Fruit fly (Drosophila melanogaster) whole organism, embryonic: Measurements from ENCODE around the gene CG14212.

ENCODE experiments used
- Abd-B ChIP-seq: fragments of 200-800 bp; sonication (Bioruptor generic); optimal IDR thresholded peaks from 2 replicates; lab custom pipeline; 2018; ENCODE audit warnings: missing biosample characterization, mild to moderate bottlenecking, missing genetic modification characterization, moderate library complexity
- Atf-2 ChIP-seq: fragments of 200-800 bp; sonication (Bioruptor generic); optimal IDR thresholded peaks from 2 replicates; lab custom pipeline; 2016; ENCODE audit warnings: missing biosample characterization, missing genetic modification characterization
- C15 ChIP-seq: fragments of 200-800 bp; sonication (Bioruptor generic); IDR thresholded peaks from 3 replicates; pipeline ENCODE4 v1.3.6; 2022; ENCODE audit warnings: missing biosample characterization, missing genetic modification characterization
- CG10321 ChIP-seq: fragments of 200-800 bp; sonication (Bioruptor generic); IDR thresholded peaks from 2 replicates; pipeline ENCODE4 v1.3.6; 2022; ENCODE audit warnings: missing biosample characterization, missing genetic modification characterization
- CG10654 ChIP-seq: fragments of 200-800 bp; sonication (Bioruptor generic); optimal IDR thresholded peaks from 2 replicates; lab custom pipeline; 2016; ENCODE audit warnings: missing biosample characterization, missing genetic modification characterization
- CG11085 ChIP-seq: fragments of 200-800 bp; sonication (Bioruptor generic); IDR thresholded peaks from 2 replicates; pipeline ENCODE4 v1.3.6; 2022; ENCODE audit warnings: missing biosample characterization, missing genetic modification characterization
- CG13287 ChIP-seq: fragments of 200-800 bp; sonication (Bioruptor generic); IDR thresholded peaks from 2 replicates; pipeline ENCODE4 v1.3.6; 2022; ENCODE audit warnings: missing biosample characterization, missing genetic modification characterization; ENCODE audit not compliant: partially characterized antibody
- CG13894 ChIP-seq: fragments of 200-800 bp; sonication (Bioruptor generic); optimal IDR thresholded peaks from 3 replicates; lab custom pipeline; 2018; ENCODE audit warnings: missing biosample characterization, mild to moderate bottlenecking, missing genetic modification characterization, moderate library complexity
- CG14667 ChIP-seq: fragments of 200-800 bp; sonication (Bioruptor generic); IDR thresholded peaks from 2 replicates; pipeline ENCODE4 v1.3.6; 2022; ENCODE audit warnings: missing biosample characterization, missing genetic modification characterization
- CG15011 ChIP-seq: fragments of 200-800 bp; sonication (Bioruptor generic); optimal IDR thresholded peaks from 3 replicates; lab custom pipeline; 2018; ENCODE audit warnings: missing biosample characterization, mild to moderate bottlenecking, missing genetic modification characterization
- CG15269 ChIP-seq: fragments of 200-800 bp; sonication (Bioruptor generic); optimal IDR thresholded peaks from 2 replicates; lab custom pipeline; 2018; ENCODE audit warnings: missing biosample characterization, mild to moderate bottlenecking, missing genetic modification characterization, moderate library complexity
- CG16863 ChIP-seq: fragments of 200-800 bp; sonication (Bioruptor generic); optimal IDR thresholded peaks from 3 replicates; lab custom pipeline; 2016; ENCODE audit warnings: missing biosample characterization, missing genetic modification characterization
- CG17802 ChIP-seq: fragments of 200-800 bp; sonication (Bioruptor generic); optimal IDR thresholded peaks from 2 replicates; lab custom pipeline; 2018; ENCODE audit warnings: missing biosample characterization, mild to moderate bottlenecking, missing genetic modification characterization, moderate library complexity
- CG31224 ChIP-seq: fragments of 200-800 bp; sonication (Bioruptor generic); IDR thresholded peaks from 2 replicates; pipeline ENCODE4 v1.3.6; 2022; ENCODE audit warnings: missing biosample characterization, missing genetic modification characterization
- CG32532 ChIP-seq: fragments of 200-800 bp; sonication (Bioruptor generic); IDR thresholded peaks from 2 replicates; pipeline ENCODE4 v1.3.6; 2022; ENCODE audit warnings: missing biosample characterization, missing genetic modification characterization
- CG32772 ChIP-seq: fragments of 200-800 bp; sonication (Bioruptor generic); IDR thresholded peaks from 2 replicates; pipeline ENCODE4 v1.3.6; 2022; ENCODE audit warnings: missing biosample characterization, missing genetic modification characterization
- CG4360 ChIP-seq: fragments of 200-800 bp; sonication (Bioruptor generic); IDR thresholded peaks from 2 replicates; pipeline ENCODE4 v1.3.6; 2022; ENCODE audit warnings: missing biosample characterization, missing genetic modification characterization
- CG43689 ChIP-seq: fragments of 200-800 bp; sonication (Bioruptor generic); IDR thresholded peaks from 2 replicates; pipeline ENCODE4 v1.3.6; 2022; ENCODE audit warnings: missing biosample characterization, missing genetic modification characterization
- CG4617 ChIP-seq: fragments of 200-800 bp; sonication (Bioruptor generic); optimal IDR thresholded peaks from 3 replicates; lab custom pipeline; 2016; ENCODE audit warnings: missing biosample characterization, missing genetic modification characterization, borderline replicate concordance
- CG6254 ChIP-seq: fragments of 200-800 bp; sonication (Bioruptor generic); optimal IDR thresholded peaks from 3 replicates; lab custom pipeline; 2017; ENCODE audit warnings: mild to moderate bottlenecking, missing biosample characterization, missing genetic modification reagents, missing genetic modification characterization
- CG8290 ChIP-seq, 3 experiments: fragments of 200-800 bp; sonication (Bioruptor generic); optimal IDR thresholded peaks; 2 replicates each; lab custom pipeline; 2016 to 2019; ENCODE audit warnings: missing biosample characterization in 3 of 3, missing genetic modification characterization in 3 of 3, mild to moderate bottlenecking in 2 of 3, moderate library complexity in 1 of 3
- CG8765 ChIP-seq: fragments of 200-800 bp; sonication (Bioruptor generic); IDR thresholded peaks from 2 replicates; pipeline ENCODE4 v1.3.6; 2022; ENCODE audit warnings: missing biosample characterization, missing genetic modification characterization
- D19B ChIP-seq: fragments of 200-800 bp; sonication (Bioruptor generic); optimal IDR thresholded peaks from 2 replicates; lab custom pipeline; 2017; ENCODE audit warnings: missing biosample characterization, mild to moderate bottlenecking, missing genetic modification characterization
- Dek ChIP-seq: fragments of 200-800 bp; sonication (Bioruptor generic); optimal IDR thresholded peaks from 3 replicates; lab custom pipeline; 2019; ENCODE audit warnings: missing biosample characterization, mild to moderate bottlenecking, missing genetic modification characterization, moderate library complexity
- HLH3B ChIP-seq: fragments of 200-800 bp; sonication (Bioruptor generic); IDR thresholded peaks from 2 replicates; pipeline ENCODE4 v1.3.6; 2022; ENCODE audit warnings: missing biosample characterization, missing genetic modification characterization
- Mes4 ChIP-seq: fragments of 200-800 bp; sonication (Bioruptor generic); optimal IDR thresholded peaks from 2 replicates; lab custom pipeline; 2016; ENCODE audit warnings: missing biosample characterization, missing genetic modification characterization
- Oli ChIP-seq: fragments of 200-800 bp; sonication (Bioruptor generic); optimal IDR thresholded peaks from 2 replicates; lab custom pipeline; 2018; ENCODE audit warnings: missing biosample characterization, mild to moderate bottlenecking, missing genetic modification characterization, moderate library complexity
- Sox102F ChIP-seq: fragments of 200-800 bp; sonication (Bioruptor generic); optimal IDR thresholded peaks from 2 replicates; lab custom pipeline; 2018; ENCODE audit warnings: missing biosample characterization, mild to moderate bottlenecking, missing genetic modification characterization, moderate library complexity
- chn ChIP-seq: fragments of 200-800 bp; sonication (Bioruptor generic); optimal IDR thresholded peaks from 2 replicates; lab custom pipeline; 2016; ENCODE audit warnings: missing biosample characterization, missing genetic modification characterization
- croc ChIP-seq: fragments of 200-800 bp; sonication (Bioruptor generic); conservative IDR thresholded peaks from 3 replicates; pipeline ENCODE4 v1.3.6; 2022; ENCODE audit warnings: missing biosample characterization, missing genetic modification characterization
- cwo ChIP-seq: fragments of 200-800 bp; sonication (Bioruptor generic); optimal IDR thresholded peaks from 3 replicates; lab custom pipeline; 2017; ENCODE audit warnings: missing biosample characterization, missing genetic modification characterization, mild to moderate bottlenecking, moderate library complexity, missing genetic modification reagents
- dm ChIP-seq: fragments of 200-800 bp; sonication (Bioruptor generic); optimal IDR thresholded peaks from 3 replicates; lab custom pipeline; 2016; ENCODE audit warnings: missing biosample characterization, missing genetic modification characterization
- eyg ChIP-seq: fragments of 200-800 bp; sonication (Bioruptor generic); optimal IDR thresholded peaks from 3 replicates; lab custom pipeline; 2016; ENCODE audit warnings: missing biosample characterization, missing genetic modification characterization
- gro ChIP-seq: fragments of 200-800 bp; sonication (Bioruptor generic); optimal IDR thresholded peaks from 2 replicates; lab custom pipeline; 2016; ENCODE audit warnings: missing biosample characterization, missing genetic modification characterization
- kni ChIP-seq: fragments of 200-800 bp; sonication (Bioruptor generic); optimal IDR thresholded peaks from 3 replicates; lab custom pipeline; 2017; ENCODE audit warnings: mild to moderate bottlenecking, missing biosample characterization, missing genetic modification reagents, missing genetic modification characterization
- lola ChIP-seq, 3 experiments: fragments of >200 bp in 2 of 3; fragments of 200-800 bp in 1 of 3; sonication (Bioruptor generic) in 1 of 3; optimal IDR thresholded peaks; 2 replicates each; lab custom pipeline; 2017 to 2019; ENCODE audit warnings: missing biosample characterization in 3 of 3, missing genetic modification characterization in 3 of 3, mild to moderate bottlenecking in 1 of 3, moderate library complexity in 1 of 3
- mam ChIP-seq: fragments of 200-800 bp; sonication (Bioruptor generic); optimal IDR thresholded peaks from 3 replicates; lab custom pipeline; 2016; ENCODE audit warnings: missing biosample characterization, missing genetic modification characterization
- peb ChIP-seq: fragments of 200-800 bp; sonication (Bioruptor generic); IDR thresholded peaks from 2 replicates; pipeline ENCODE4 v1.3.6; 2022; ENCODE audit warnings: missing biosample characterization, missing genetic modification characterization
- pum ChIP-seq: fragments of 200-800 bp; sonication (Bioruptor generic); optimal IDR thresholded peaks from 2 replicates; lab custom pipeline; 2016; ENCODE audit warnings: missing biosample characterization, missing genetic modification characterization
- rib ChIP-seq: fragments of 200-800 bp; sonication (Bioruptor generic); IDR thresholded peaks from 2 replicates; pipeline ENCODE4 v1.3.6; 2022; ENCODE audit warnings: missing biosample characterization, missing genetic modification characterization
- schlank ChIP-seq: fragments of 200-800 bp; sonication (Bioruptor generic); optimal IDR thresholded peaks from 2 replicates; lab custom pipeline; 2018; ENCODE audit warnings: missing biosample characterization, mild to moderate bottlenecking, missing genetic modification characterization
- sens-2 ChIP-seq: fragments of 200-800 bp; sonication (Bioruptor generic); IDR thresholded peaks from 2 replicates; pipeline ENCODE4 v1.3.6; 2022; ENCODE audit warnings: missing biosample characterization, missing genetic modification characterization
- so ChIP-seq: fragments of 200-800 bp; sonication (Bioruptor generic); IDR thresholded peaks from 3 replicates; pipeline ENCODE4 v1.3.6; 2022; ENCODE audit warnings: missing biosample characterization, missing genetic modification characterization
- ssp ChIP-seq: fragments of 200-800 bp; sonication (Bioruptor generic); IDR thresholded peaks from 2 replicates; pipeline ENCODE4 v1.3.6; 2022; ENCODE audit warnings: missing biosample characterization, missing genetic modification characterization
- tgo ChIP-seq: fragments of 200-800 bp; sonication (Bioruptor generic); IDR thresholded peaks from 3 replicates; pipeline ENCODE4 v1.3.6; 2022; ENCODE audit warnings: missing biosample characterization, missing genetic modification characterization
- tio ChIP-seq: fragments of 200-800 bp; sonication (Bioruptor generic); optimal IDR thresholded peaks from 2 replicates; lab custom pipeline; 2017; ENCODE audit warnings: missing biosample characterization, missing genetic modification characterization, inconsistent platforms
- tna ChIP-seq: fragments of 200-800 bp; sonication (Bioruptor generic); IDR thresholded peaks from 2 replicates; pipeline ENCODE4 v1.3.6; 2022; ENCODE audit warnings: missing biosample characterization, missing genetic modification characterization; ENCODE audit not compliant: partially characterized antibody
- trh ChIP-seq: fragments of 200-800 bp; sonication (Bioruptor generic); optimal IDR thresholded peaks from 2 replicates; lab custom pipeline; 2016; ENCODE audit warnings: missing biosample characterization, missing genetic modification characterization
- ttk ChIP-seq: fragments of 200-800 bp; sonication (Bioruptor generic); IDR thresholded peaks from 2 replicates; pipeline ENCODE4 v2.1.2; 2022; ENCODE audit warnings: missing biosample characterization, missing genetic modification characterization
- zen ChIP-seq: fragments of 200-800 bp; sonication (Bioruptor generic); optimal IDR thresholded peaks from 3 replicates; lab custom pipeline; 2018; ENCODE audit warnings: missing biosample characterization, mild to moderate bottlenecking, missing genetic modification characterization, moderate library complexity

CG14212 gene

dm6 chrX:19645873-19646541, 20.5 kb downstream of the CG14212 start, which contains the start of gene Arp10 (continued):
- no peak for TF ChIP-seq Sox102F (GFP tag; lab: Kevin White, UChicago)
- TF ChIP-seq lola (GFP tag; optimal IDR thresholded peaks at IDR 0.05; lab: Kevin White, UChicago): peak in 2 of 3 experiments; percentile 3 to 81
- no peak for TF ChIP-seq CG15011 (GFP tag; lab: Kevin White, UChicago)
- TF ChIP-seq chn: no peak
- no peak for TF ChIP-seq trh
- no peak for TF ChIP-seq CG4360 (GFP tag; lab: Robert Waterston, UW)
- no peak for TF ChIP-seq schlank (tag; lab: Kevin White, UChicago)
- TF ChIP-seq CG17802 (tag; lab: Kevin White, UChicago): peak; percentile 83
- TF ChIP-seq CG31224 (GFP tag; lab: Robert Waterston, UW): no peak
- no peak for TF ChIP-seq peb (GFP tag; lab: Robert Waterston, UW)
- no peak for TF ChIP-seq CG15269
- TF ChIP-seq Mes4 (GFP tag; lab: Kevin White, UChicago): no peak
- TF ChIP-seq mam (GFP tag; lab: Kevin White, UChicago): peak; percentile 7
- TF ChIP-seq ttk (GFP tag; lab: Robert Waterston, UW): no peak
- no peak for TF ChIP-seq croc (GFP tag; lab: Robert Waterston, UW)
- TF ChIP-seq tio (GFP tag; lab: Kevin White, UChicago): no peak
- TF ChIP-seq CG32772: no peak
- TF ChIP-seq C15 (GFP tag; lab: Robert Waterston, UW): no peak
- no peak for TF ChIP-seq CG43689
- TF ChIP-seq Dek (tag; lab: Kevin White, UChicago): no peak
- no peak for TF ChIP-seq dm
- TF ChIP-seq so (GFP tag; lab: Robert Waterston, UW): no peak
- no peak for TF ChIP-seq cwo (GFP tag; lab: Kevin White, UChicago)
- TF ChIP-seq sens-2 (GFP tag; lab: Robert Waterston, UW): no peak
- TF ChIP-seq D19B (GFP tag; lab: Kevin White, UChicago): no peak
- no peak for TF ChIP-seq rib
- peak; percentile 92 for TF ChIP-seq ssp (GFP tag; lab: Robert Waterston, UW)
- no peak for TF ChIP-seq CG10321
- no peak for TF ChIP-seq kni
- TF ChIP-seq CG14667 (GFP tag; lab: Robert Waterston, UW): no peak
- TF ChIP-seq gro: no peak
- no peak for TF ChIP-seq CG16863 (GFP tag; lab: Kevin White, UChicago)
- no peak for TF ChIP-seq HLH3B (GFP tag; lab: Robert Waterston, UW)
- TF ChIP-seq CG6254: no peak
- peak; percentile 67 for TF ChIP-seq CG13287
- no peak for TF ChIP-seq Oli
- peak; percentile 36; the same call in 1 of the 2 replicates for TF ChIP-seq CG32532 (GFP tag; lab: Robert Waterston, UW)
- TF ChIP-seq Abd-B (GFP tag; lab: Kevin White, UChicago): no peak
- TF ChIP-seq CG10654 (GFP tag; lab: Kevin White, UChicago): no peak
- peak; percentile 39 for TF ChIP-seq CG4617 (GFP tag; lab: Kevin White, UChicago)
- no peak for TF ChIP-seq CG8765 (GFP tag; lab: Robert Waterston, UW)
- TF ChIP-seq tna (GFP tag; lab: Robert Waterston, UW): no peak
- TF ChIP-seq tgo (GFP tag; lab: Robert Waterston, UW): no peak
- TF ChIP-seq Atf-2 (GFP tag; lab: Kevin White, UChicago): no peak
- TF ChIP-seq zen (tag; lab: Kevin White, UChicago): peak; percentile 21
- no peak for TF ChIP-seq CG13894
- TF ChIP-seq CG11085: no peak
- no peak for TF ChIP-seq eyg (GFP tag; lab: Kevin White, UChicago)
- no peak for TF ChIP-seq pum (GFP tag; lab: Kevin White, UChicago)
- peak; percentile 42 for TF ChIP-seq CG8290 (GFP tag; optimal IDR thresholded peaks at IDR 0.05; lab: Kevin White, UChicago)
- TF ChIP-seq CG8290 (tag; optimal IDR thresholded peaks at IDR 0.05; lab: Kevin White, UChicago): no peak
